Fruit fly (Drosophila melanogaster) whole organism, adult: ENCODE data around the gene CG43703.

Experiments used
- Clk ChIP-seq: fragments of 200-800 bp; sonication (Bioruptor generic); optimal IDR thresholded peaks from 2 replicates; lab custom pipeline; 2017; ENCODE audit warnings: missing biosample characterization, missing genetic modification characterization
- Crg-1 ChIP-seq: fragments of 200-800 bp; sonication (Bioruptor generic); optimal IDR thresholded peaks from 2 replicates; lab custom pipeline; 2016; ENCODE audit warnings: missing biosample characterization, missing genetic modification characterization
- bab1 ChIP-seq: fragments of 200-800 bp; sonication (Bioruptor generic); optimal IDR thresholded peaks from 3 replicates; lab custom pipeline; 2019; ENCODE audit warnings: missing biosample characterization, mild to moderate bottlenecking, missing genetic modification characterization, moderate library complexity
- cic ChIP-seq: fragments of 200-800 bp; sonication (Bioruptor generic); optimal IDR thresholded peaks from 2 replicates; lab custom pipeline; 2017; ENCODE audit warnings: missing biosample characterization, mild to moderate bottlenecking, missing genetic modification characterization, moderate library complexity
- kay ChIP-seq: fragments of 200-800 bp; sonication (Bioruptor generic); peaks from one replicate; lab custom pipeline; 2016; ENCODE audit warnings: missing biosample characterization, missing genetic modification characterization, borderline replicate concordance
- ovo ChIP-seq: fragments of 200-800 bp; sonication (Bioruptor generic); optimal IDR thresholded peaks from 2 replicates; lab custom pipeline; 2016; ENCODE audit warnings: missing biosample characterization, missing genetic modification characterization
- tj ChIP-seq: fragments of 200-800 bp; sonication (Bioruptor generic); optimal IDR thresholded peaks from 3 replicates; lab custom pipeline; 2017; ENCODE audit warnings: missing biosample characterization, mild to moderate bottlenecking, missing genetic modification characterization, moderate library complexity

DNA sequence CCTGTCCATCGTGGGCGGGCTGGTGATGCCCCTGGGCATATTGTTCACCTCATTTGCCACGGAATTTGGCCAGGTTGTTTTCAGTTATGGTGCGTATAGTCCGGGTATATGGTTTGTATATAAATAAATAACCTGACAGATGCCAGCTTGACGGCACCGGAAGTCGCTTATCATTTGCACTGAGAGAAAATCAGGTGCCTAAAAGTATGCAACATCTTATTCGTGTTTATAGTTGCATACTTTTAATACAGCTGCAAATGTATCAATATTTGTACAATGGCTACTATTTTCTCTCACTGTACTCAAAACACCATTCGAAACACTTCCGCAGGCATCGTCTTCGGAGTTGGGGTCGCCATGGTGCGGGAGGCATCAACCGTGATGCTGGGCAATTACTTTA, 16.6 kb upstream of the CG43703 start:
- TF ChIP-seq kay (GFP tag; lab: Kevin White, UChicago): no peak
- TF ChIP-seq tj: no peak
- no peak for TF ChIP-seq ovo
- no peak for TF ChIP-seq cic
- no peak for TF ChIP-seq Clk (GFP tag; lab: Kevin White, UChicago)
- TF ChIP-seq bab1 (GFP tag; lab: Kevin White, UChicago): peak; percentile 7
- TF ChIP-seq Crg-1 (GFP tag; lab: Kevin White, UChicago): no peak
